Worm (Caenorhabditis elegans) whole organism, L4 larva: ENCODE measurements around the gene F53A9.1.
A peak's percentile ranks its signal among the peaks of the same experiment; 100 is the strongest.

ENCODE experiments used
- T20F7.1 ChIP-seq: fragments of 200-800 bp; sonication (Bioruptor generic); optimal IDR thresholded peaks from 2 replicates; lab custom pipeline; 2018; ENCODE audit warnings: mild to moderate bottlenecking, missing genetic modification characterization, missing compliant biosample characterization
- nhr-25 ChIP-seq: sonication (generic microtip); optimal IDR thresholded peaks from 2 replicates; lab custom pipeline; 2017; ENCODE audit warnings: missing genetic modification characterization, mild to moderate bottlenecking, missing compliant biosample characterization, antibody characterized with exemption, moderate library complexity, borderline replicate concordance; ENCODE audit not compliant: insufficient read depth
- unc-62 ChIP-seq, 3 experiments: fragments of 150-350 bp in 1 of 3; sonication (generic microtip); optimal IDR thresholded peaks in 2 of 3; peaks in 1 of 3; 1 replicate in 1 of 3; 2 replicates in 2 of 3; lab custom pipeline; 2014 to 2017; ENCODE audit warnings: missing biosample characterization in 3 of 3, missing genetic modification characterization in 3 of 3, missing genetic modification reagents in 3 of 3, missing genotype in 1 of 3

- no peak for TF ChIP-seq unc-62 (GFP tag; optimal IDR thresholded peaks at IDR 0.05 in 1 of 2; lab: Kevin White, UChicago)
- TF ChIP-seq unc-62 (tag; optimal IDR thresholded peaks at IDR 0.05; lab: Kevin White, UChicago) = no peak
- TF ChIP-seq T20F7.1 = peak; percentile 10
- TF ChIP-seq nhr-25 = peak; percentile 43
These were observed 25.6 kb downstream of the F53A9.1 start, which contains the start of gene M02D8.3 for ce11 chrX:8736965-8737464.
